Worm (Caenorhabditis elegans): ENCODE results near the gene W02B3.3.

W02B3.3 gene

ce11 chrIII:657241-657640, 11.0 kb downstream of the W02B3.3 start:
- no peak for TF ChIP-seq ham-2 (GFP tag; optimal IDR thresholded peaks at IDR 0.05)
- TF ChIP-seq ceh-43 (GFP tag; optimal IDR thresholded peaks at IDR 0.05): no peak
- TF ChIP-seq tbx-8 (GFP tag; optimal IDR thresholded peaks at IDR 0.05): no peak
- TF ChIP-seq ces-1 (GFP tag; optimal IDR thresholded peaks at IDR 0.05): peak; percentile 54
- TF ChIP-seq bed-3 (GFP tag; optimal IDR thresholded peaks at IDR 0.05): no peak
- no peak for TF ChIP-seq elt-3 (tag; optimal IDR thresholded peaks at IDR 0.05)
- peak; percentile 38 for TF ChIP-seq blmp-1 (tag; optimal IDR thresholded peaks at IDR 0.05)
- no peak for TF ChIP-seq M03D4.4 (tag; optimal IDR thresholded peaks at IDR 0.05)
- peak; percentile 7 for TF ChIP-seq mls-2 (tag; optimal IDR thresholded peaks at IDR 0.05)
- no peak for TF ChIP-seq unc-39 (tag; optimal IDR thresholded peaks at IDR 0.05)
- no peak for TF ChIP-seq mep-1 (tag; optimal IDR thresholded peaks at IDR 0.05)
- no peak for TF ChIP-seq ceh-83 (GFP tag; optimal IDR thresholded peaks at IDR 0.05)

DNA sequence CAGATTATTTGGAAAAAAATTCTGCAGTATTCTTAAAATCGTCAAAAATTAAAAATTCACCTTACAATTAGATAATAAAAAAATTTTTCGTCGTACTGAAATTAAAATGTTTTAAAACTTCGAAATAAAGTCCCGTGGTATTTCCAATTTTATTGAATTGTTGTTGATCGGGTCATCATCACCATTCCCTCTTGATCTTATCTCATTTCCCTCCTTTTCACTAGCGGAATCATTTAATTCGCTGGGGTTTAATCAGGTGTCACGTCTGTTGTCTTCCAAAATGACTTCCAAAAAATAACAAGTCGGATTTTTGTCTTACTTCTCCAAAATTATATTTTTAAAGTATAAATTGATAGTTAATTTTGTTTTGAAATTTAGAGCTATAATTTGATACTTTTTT, 11.6 kb downstream of the W02B3.3 start:
- TF ChIP-seq pha-4 (tag; optimal IDR thresholded peaks at IDR 0.05) (no peak), unc-39 (tag; optimal IDR thresholded peaks at IDR 0.05) (no peak), nhr-28 (tag; optimal IDR thresholded peaks at IDR 0.05) (no peak), M03D4.4 (tag; optimal IDR thresholded peaks at IDR 0.05) (no peak), cnd-1 (tag; optimal IDR thresholded peaks at IDR 0.05) (no peak), flh-1 (GFP tag; optimal IDR thresholded peaks at IDR 0.05) (no peak), tbx-8 (GFP tag; optimal IDR thresholded peaks at IDR 0.05) (no peak), sem-2 (GFP tag; optimal IDR thresholded peaks at IDR 0.05) (no peak), ceh-43 (GFP tag; optimal IDR thresholded peaks at IDR 0.05) (no peak), blmp-1 (tag; optimal IDR thresholded peaks at IDR 0.05) (no peak), elt-3 (tag; optimal IDR thresholded peaks at IDR 0.05) (no peak), drap-1 (GFP tag; optimal IDR thresholded peaks at IDR 0.05) (no peak), mep-1 (tag; optimal IDR thresholded peaks at IDR 0.05) (no peak), nhr-12 (tag; optimal IDR thresholded peaks at IDR 0.05) (no peak), elt-1 (tag; optimal IDR thresholded peaks at IDR 0.05; ENCODE audit: borderline replicate concordance, insufficient read depth) (no peak), nhr-2 (tag; optimal IDR thresholded peaks at IDR 0.05) (no peak)

DNA sequence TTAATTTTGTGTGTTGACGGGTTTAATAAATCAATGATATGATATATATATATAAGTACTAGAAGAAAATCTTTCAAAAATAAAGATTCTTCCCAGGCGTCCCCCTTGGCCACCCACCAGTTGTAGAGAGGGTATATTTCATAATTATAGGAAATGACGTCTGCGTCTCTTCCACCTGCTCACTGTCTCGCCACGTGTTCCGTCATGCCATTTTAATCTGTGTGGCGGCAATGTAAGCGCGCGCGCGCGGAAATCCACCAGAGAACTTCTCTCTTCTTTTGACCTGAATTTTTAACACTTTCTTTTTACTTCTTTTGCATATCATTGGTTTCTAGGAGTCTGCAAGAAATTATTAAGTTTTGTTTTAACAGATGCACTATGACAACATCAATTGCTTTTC, 13.9 kb downstream of the W02B3.3 start:
- TF ChIP-seq sptf-1 (tag; optimal IDR thresholded peaks at IDR 0.05) (no peak), mls-2 (tag; optimal IDR thresholded peaks at IDR 0.05) (peak; percentile 16), ham-2 (GFP tag; optimal IDR thresholded peaks at IDR 0.05) (peak; percentile 54), nhr-237 (tag; optimal IDR thresholded peaks at IDR 0.05) (no peak)

DNA sequence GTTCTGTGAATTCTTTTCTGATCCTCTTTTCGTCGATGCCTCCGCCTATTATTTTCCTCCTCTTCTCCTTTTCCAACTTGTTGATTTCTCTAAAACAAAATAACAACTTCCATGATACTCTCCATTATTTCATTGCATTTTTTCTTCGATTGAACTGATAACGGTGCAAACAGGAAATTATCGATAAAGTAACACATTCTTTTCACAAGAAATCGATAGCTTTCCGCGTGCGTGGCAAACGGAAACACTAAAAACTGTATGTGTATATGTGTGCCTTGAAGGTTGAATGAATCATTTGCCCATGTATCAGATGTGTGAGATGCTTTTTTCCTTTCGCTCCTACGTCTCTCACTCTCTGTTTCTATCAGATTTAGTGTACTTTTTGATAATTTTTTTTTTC, 16.6 kb downstream of the W02B3.3 start:
- TF ChIP-seq zip-8 (tag; optimal IDR thresholded peaks at IDR 0.05): no peak
- TF ChIP-seq mep-1 (tag; optimal IDR thresholded peaks at IDR 0.05): no peak
- TF ChIP-seq ztf-11 (tag; optimal IDR thresholded peaks at IDR 0.05): no peak
- TF ChIP-seq drap-1 (GFP tag; optimal IDR thresholded peaks at IDR 0.05): no peak
- TF ChIP-seq flh-1 (GFP tag; optimal IDR thresholded peaks at IDR 0.05): no peak
- TF ChIP-seq ceh-83 (GFP tag; optimal IDR thresholded peaks at IDR 0.05): no peak
- TF ChIP-seq nhr-2 (tag; optimal IDR thresholded peaks at IDR 0.05): no peak
- no peak for TF ChIP-seq bed-3 (GFP tag; optimal IDR thresholded peaks at IDR 0.05)
- TF ChIP-seq M03D4.4 (tag; optimal IDR thresholded peaks at IDR 0.05): no peak
- TF ChIP-seq nhr-237 (tag; optimal IDR thresholded peaks at IDR 0.05): no peak
- no peak for TF ChIP-seq ces-1 (GFP tag; optimal IDR thresholded peaks at IDR 0.05)

DNA sequence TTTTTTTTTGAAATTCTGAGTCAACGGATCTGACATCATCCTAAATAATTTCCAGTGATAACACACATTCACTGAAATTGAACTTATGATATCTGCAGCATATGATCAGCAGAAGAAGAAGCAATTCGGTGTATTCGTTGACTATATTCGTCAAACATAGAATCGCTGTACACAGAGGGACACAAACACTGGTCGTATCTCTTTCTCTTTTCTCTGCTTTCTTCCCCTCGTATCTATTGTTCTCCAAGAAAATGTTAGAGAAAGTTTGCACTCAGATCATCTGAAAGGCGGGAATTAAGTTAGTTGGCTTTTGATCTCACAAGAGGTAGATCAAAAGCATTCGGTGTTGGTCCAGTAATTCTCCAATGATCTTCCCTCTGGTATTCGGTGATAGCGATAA, 17.7 kb downstream of the W02B3.3 start:
- no peak for TF ChIP-seq drap-1 (GFP tag; optimal IDR thresholded peaks at IDR 0.05)
- TF ChIP-seq mab-5 (tag; optimal IDR thresholded peaks at IDR 0.05): no peak
- TF ChIP-seq snpc-4 (tag; optimal IDR thresholded peaks at IDR 0.05): no peak
- TF ChIP-seq unc-62 (GFP tag; optimal IDR thresholded peaks at IDR 0.05): no peak
- no peak for TF ChIP-seq ces-1 (GFP tag; optimal IDR thresholded peaks at IDR 0.05)
- TF ChIP-seq elt-3 (tag; optimal IDR thresholded peaks at IDR 0.05): no peak

ce11 chrIII:649935-650334, 18.3 kb downstream of the W02B3.3 start:
- no peak for TF ChIP-seq lin-13 (tag; optimal IDR thresholded peaks at IDR 0.05)
- no peak for TF ChIP-seq pha-4 (tag; optimal IDR thresholded peaks at IDR 0.05)
- TF ChIP-seq nhr-12 (tag; optimal IDR thresholded peaks at IDR 0.05): no peak
- TF ChIP-seq sptf-1 (tag; optimal IDR thresholded peaks at IDR 0.05): no peak
- TF ChIP-seq bed-3 (GFP tag; optimal IDR thresholded peaks at IDR 0.05): no peak
- TF ChIP-seq lin-32 (GFP tag; optimal IDR thresholded peaks at IDR 0.05): no peak
- no peak for TF ChIP-seq snpc-4 (tag; optimal IDR thresholded peaks at IDR 0.05)
- no peak for TF ChIP-seq mls-2 (tag; optimal IDR thresholded peaks at IDR 0.05)
